Fruit fly (Drosophila melanogaster) whole organism, wandering third instar larva: ENCODE data around the gene CG16904.
A peak's percentile ranks its signal among the peaks of the same experiment; 100 is the strongest.

Experiments
- CG32264 ChIP-seq: fragments of 200-800 bp; sonication (Bioruptor generic); optimal IDR thresholded peaks from 2 replicates; lab custom pipeline; 2016; ENCODE audit warnings: missing biosample characterization, missing genetic modification characterization
- CG9705 ChIP-seq: fragments of 200-800 bp; sonication (Bioruptor generic); optimal IDR thresholded peaks from 2 replicates; lab custom pipeline; 2018; ENCODE audit warnings: missing biosample characterization, mild to moderate bottlenecking, missing genetic modification characterization
- CrebA ChIP-seq: fragments of 200-800 bp; sonication (Bioruptor generic); optimal IDR thresholded peaks from 2 replicates; lab custom pipeline; 2016; ENCODE audit warnings: missing biosample characterization, mild to moderate bottlenecking, missing genetic modification characterization, borderline replicate concordance
- Dfd ChIP-seq: fragments of >200 bp; optimal IDR thresholded peaks from 2 replicates; lab custom pipeline; 2017; ENCODE audit warnings: missing biosample characterization, missing genetic modification characterization
- Dif ChIP-seq: fragments of 200-275, 200-300 bp; sonication (Bioruptor generic); optimal IDR thresholded peaks from 2 replicates; lab custom pipeline; 2018; ENCODE audit warnings: missing biosample characterization, missing genetic modification characterization; ENCODE audit not compliant: partially characterized antibody
- GATAd ChIP-seq: sonication (Bioruptor generic); optimal IDR thresholded peaks from 2 replicates; lab custom pipeline; 2016; ENCODE audit warnings: missing biosample characterization, missing genetic modification characterization
- HLH106 ChIP-seq: fragments of 200-800 bp; optimal IDR thresholded peaks from 3 replicates; lab custom pipeline; 2019; ENCODE audit warnings: missing biosample characterization, mild to moderate bottlenecking, missing genetic modification characterization, moderate library complexity
- Hnf4 ChIP-seq: fragments of 200-800 bp; sonication (Bioruptor generic); optimal IDR thresholded peaks from 2 replicates; lab custom pipeline; 2016; ENCODE audit warnings: missing biosample characterization, mild to moderate bottlenecking, missing genetic modification characterization
- Hr83 ChIP-seq: fragments of 200-300 bp; sonication (Bioruptor generic); optimal IDR thresholded peaks from 2 replicates; lab custom pipeline; 2016; ENCODE audit warnings: missing biosample characterization, mild to moderate bottlenecking, missing genetic modification characterization, moderate library complexity; ENCODE audit not compliant: poor library complexity, severe bottlenecking
- Jra ChIP-seq: sonication (Bioruptor generic); optimal IDR thresholded peaks from 2 replicates; lab custom pipeline; 2016; ENCODE audit warnings: missing biosample characterization, missing genetic modification characterization
- Mio ChIP-seq: sonication (Bioruptor generic); optimal IDR thresholded peaks from 2 replicates; lab custom pipeline; 2016; ENCODE audit warnings: missing biosample characterization, missing genetic modification characterization
- Myc ChIP-seq: fragments of >200 bp; optimal IDR thresholded peaks from 2 replicates; lab custom pipeline; 2017
- OdsH ChIP-seq: fragments of 200-800 bp; sonication (Bioruptor generic); optimal IDR thresholded peaks from 2 replicates; lab custom pipeline; 2016; ENCODE audit warnings: missing biosample characterization, mild to moderate bottlenecking, missing genetic modification characterization
- Rel ChIP-seq, 2 experiments: fragments of 200-800 bp; sonication (Bioruptor generic) in 1 of 2; optimal IDR thresholded peaks; 2 replicates in 1 of 2; 3 replicates in 1 of 2; lab custom pipeline; 2016 to 2019; ENCODE audit warnings: mild to moderate bottlenecking in 2 of 2, missing biosample characterization in 2 of 2, missing genetic modification characterization in 2 of 2, moderate library complexity in 1 of 2
- Sp1 ChIP-seq: fragments of 200-800 bp; sonication (Bioruptor generic); optimal IDR thresholded peaks from 3 replicates; lab custom pipeline; 2019; ENCODE audit warnings: missing biosample characterization, mild to moderate bottlenecking, missing genetic modification characterization, moderate library complexity
- Vsx2 ChIP-seq: fragments of 200-300, 225-300 bp; sonication (Bioruptor generic); optimal IDR thresholded peaks from 2 replicates; lab custom pipeline; 2018; ENCODE audit warnings: missing biosample characterization, missing genetic modification characterization; ENCODE audit not compliant: partially characterized antibody
- br ChIP-seq: fragments of 200-800 bp; sonication (Bioruptor generic); optimal IDR thresholded peaks from 2 replicates; lab custom pipeline; 2016; ENCODE audit warnings: missing biosample characterization, missing genetic modification characterization
- dl ChIP-seq, 2 experiments: fragments of 175-275, 200-275 bp in 1 of 2; fragments of 200-275 bp in 1 of 2; sonication (Bioruptor generic); optimal IDR thresholded peaks; lab custom pipeline; 2018; ENCODE audit warnings: mild to moderate bottlenecking in 2 of 2, missing biosample characterization in 2 of 2, missing genetic modification characterization in 2 of 2, moderate library complexity in 2 of 2; ENCODE audit not compliant: partially characterized antibody in 2 of 2, insufficient read depth in 1 of 2
- dmrt93B ChIP-seq: fragments of 200-800 bp; sonication (Bioruptor generic); optimal IDR thresholded peaks from 2 replicates; lab custom pipeline; 2018; ENCODE audit warnings: missing biosample characterization, mild to moderate bottlenecking, missing genetic modification characterization
- dsf ChIP-seq: sonication (Bioruptor generic); optimal IDR thresholded peaks from 2 replicates; lab custom pipeline; 2016; ENCODE audit warnings: missing biosample characterization, missing genetic modification characterization, borderline replicate concordance
- ey ChIP-seq: fragments of 200-800 bp; sonication (Bioruptor generic); optimal IDR thresholded peaks from 2 replicates; lab custom pipeline; 2016; ENCODE audit warnings: missing biosample characterization, missing genetic modification characterization
- foxo ChIP-seq, 2 experiments: fragments of 200-800 bp; sonication (Bioruptor generic); optimal IDR thresholded peaks; 2 replicates in 1 of 2; 3 replicates in 1 of 2; lab custom pipeline; 2016 to 2017; ENCODE audit warnings: missing biosample characterization in 2 of 2, missing genetic modification characterization in 2 of 2
- fru ChIP-seq: fragments of 200-800 bp; sonication (Bioruptor generic); optimal IDR thresholded peaks from 3 replicates; lab custom pipeline; 2016; ENCODE audit warnings: missing biosample characterization, mild to moderate bottlenecking, missing genetic modification characterization
- jim ChIP-seq: fragments of 175-275, 200-325 bp; sonication (Bioruptor generic); optimal IDR thresholded peaks from 2 replicates; lab custom pipeline; 2016; ENCODE audit warnings: missing biosample characterization, mild to moderate bottlenecking, missing genetic modification characterization
- lola ChIP-seq: fragments of >200 bp; optimal IDR thresholded peaks from 2 replicates; lab custom pipeline; 2017; ENCODE audit warnings: missing biosample characterization, missing genetic modification characterization
- pan ChIP-seq: fragments of >200 bp; optimal IDR thresholded peaks from 2 replicates; lab custom pipeline; 2017
- psq ChIP-seq: fragments of 200-800 bp; sonication (Bioruptor generic); optimal IDR thresholded peaks from 3 replicates; lab custom pipeline; 2017; ENCODE audit warnings: missing biosample characterization, mild to moderate bottlenecking, missing genetic modification characterization, moderate library complexity
- rgr ChIP-seq: fragments of 200-800 bp; sonication (Bioruptor generic); optimal IDR thresholded peaks from 3 replicates; lab custom pipeline; 2016; ENCODE audit warnings: missing biosample characterization, mild to moderate bottlenecking, missing genetic modification characterization
- sage ChIP-seq: fragments of 200-800 bp; sonication (Bioruptor generic); optimal IDR thresholded peaks from 2 replicates; lab custom pipeline; 2016; ENCODE audit warnings: missing biosample characterization, mild to moderate bottlenecking, missing genetic modification characterization
- sv ChIP-seq: fragments of 200-800 bp; sonication (Bioruptor generic); optimal IDR thresholded peaks from 3 replicates; lab custom pipeline; 2016; ENCODE audit warnings: missing biosample characterization, missing genetic modification characterization
- tai ChIP-seq: sonication (Bioruptor generic); optimal IDR thresholded peaks from 2 replicates; lab custom pipeline; 2016; ENCODE audit warnings: missing biosample characterization, missing genetic modification characterization
- usp ChIP-seq: fragments of >200 bp; optimal IDR thresholded peaks from 2 replicates; lab custom pipeline; 2017; ENCODE audit warnings: missing biosample characterization, missing genetic modification characterization
- woc ChIP-seq: sonication (Bioruptor generic); optimal IDR thresholded peaks from 2 replicates; lab custom pipeline; 2016; ENCODE audit warnings: missing biosample characterization, mild to moderate bottlenecking, missing genetic modification characterization

The CG16904 gene

DNA sequence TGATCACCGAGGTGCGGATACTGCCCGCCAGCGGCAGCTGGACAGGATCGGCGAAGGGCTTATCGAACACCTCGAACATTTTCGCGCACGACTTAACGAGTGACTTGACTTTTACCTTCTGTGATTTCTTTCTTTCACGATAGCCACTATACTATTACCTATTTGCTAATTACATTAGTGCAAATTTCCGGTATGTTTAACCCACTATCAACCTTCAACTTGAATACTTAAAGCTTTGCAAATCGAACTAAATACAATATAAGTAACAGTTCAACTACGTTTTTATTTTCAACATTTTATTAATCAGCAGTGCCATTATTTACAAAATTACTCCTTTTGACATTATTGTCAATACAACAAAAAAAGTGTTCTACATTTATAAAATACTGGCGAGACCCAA, at the start of gene CG16904:
Gene CG16904, minus strand, starts transcription at position 101 of the 400 bp plus-strand sequence.
- no peak for TF ChIP-seq Rel (GFP tag; optimal IDR thresholded peaks at IDR 0.05; lab: Kevin White, UChicago)
- no peak for TF ChIP-seq Rel (tag; optimal IDR thresholded peaks at IDR 0.05; lab: Kevin White, UChicago)
- TF ChIP-seq foxo (GFP tag; optimal IDR thresholded peaks at IDR 0.05; lab: Kevin White, UChicago): no peak

DNA sequence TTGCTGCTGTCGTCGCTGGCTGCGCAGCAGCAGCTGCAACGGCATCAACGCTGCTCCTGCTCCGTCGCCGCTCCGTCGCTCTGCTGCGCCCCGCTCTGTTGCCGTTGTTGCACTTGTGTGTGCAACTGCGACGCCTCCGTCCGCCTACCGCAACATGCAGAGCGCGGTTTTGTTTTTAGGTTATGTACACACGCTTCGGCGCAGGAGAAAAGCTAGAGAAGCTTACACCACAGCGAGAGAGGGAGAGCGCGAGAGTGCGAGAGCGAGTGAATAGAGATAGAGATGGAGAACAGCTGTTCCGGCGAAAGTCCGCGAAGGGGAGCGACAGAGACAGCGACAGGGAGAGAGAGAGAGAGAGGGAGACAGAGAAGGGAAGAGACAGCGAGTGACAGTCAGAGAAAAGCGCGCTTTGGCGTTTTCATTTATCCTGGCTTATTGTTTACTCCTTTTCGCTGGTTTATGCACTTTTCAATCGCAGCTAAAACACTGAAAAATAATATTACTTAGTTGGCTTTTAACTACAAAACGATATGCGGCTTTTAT, 49.1 kb upstream of the CG16904 start:
- TF ChIP-seq sv (GFP tag; lab: Kevin White, UChicago) (no peak), Dfd (GFP tag; lab: Kevin White, UChicago) (no peak), Jra (GFP tag; lab: Kevin White, UChicago) (no peak), pan (no peak), Hr83 (GFP tag; lab: Kevin White, UChicago) (no peak), Dif (peak; percentile 13), dsf (no peak)

DNA sequence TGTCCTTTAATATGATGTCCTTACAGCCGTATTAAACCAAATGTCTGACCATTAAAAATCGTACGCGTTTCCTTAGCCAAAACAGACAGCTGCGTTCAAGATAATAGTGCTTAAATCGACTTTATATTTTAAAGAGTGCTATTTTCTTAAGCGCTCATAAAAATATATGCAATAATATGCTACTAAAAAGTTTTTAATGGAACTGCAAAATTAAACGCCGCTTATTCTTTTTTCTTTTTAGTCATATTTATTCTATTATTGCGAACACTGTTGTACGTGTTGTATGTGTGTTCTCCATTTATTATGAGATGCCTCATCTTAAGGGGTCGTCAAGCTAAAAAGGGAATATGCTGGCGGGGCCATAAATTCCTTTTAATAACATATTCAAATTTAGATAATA, 43.8 kb upstream of the CG16904 start:
- no peak for TF ChIP-seq Hr83 (GFP tag; lab: Kevin White, UChicago)
- no peak for TF ChIP-seq sv (GFP tag; lab: Kevin White, UChicago)
- no peak for TF ChIP-seq Hnf4 (GFP tag; lab: Kevin White, UChicago)
- no peak for TF ChIP-seq ey (GFP tag; lab: Kevin White, UChicago)
- no peak for TF ChIP-seq OdsH (GFP tag; lab: Kevin White, UChicago)
- TF ChIP-seq rgr (GFP tag; lab: Kevin White, UChicago): no peak

DNA sequence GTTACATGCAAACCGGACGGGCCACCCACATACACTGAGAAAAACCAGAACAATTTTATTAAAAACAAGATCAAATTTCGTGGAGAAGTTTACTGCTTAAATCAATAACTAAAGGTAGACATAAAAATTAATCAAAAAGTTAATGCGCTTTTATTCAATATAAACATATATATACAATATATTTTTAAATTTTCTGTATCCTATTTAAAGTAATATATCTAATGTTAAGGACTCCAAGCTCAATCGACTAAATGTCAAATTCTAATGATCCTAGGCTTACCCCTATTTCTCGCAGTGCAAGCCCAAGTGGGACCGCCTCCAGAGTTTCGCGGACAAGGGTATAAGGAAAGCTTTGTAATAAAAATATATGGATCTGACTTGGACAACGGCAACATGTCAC, 41.0 kb upstream of the CG16904 start:
- TF ChIP-seq Hnf4 (GFP tag; lab: Kevin White, UChicago) (no peak), ey (GFP tag; lab: Kevin White, UChicago) (no peak), Mio (GFP tag; lab: Kevin White, UChicago) (no peak), lola (GFP tag; lab: Kevin White, UChicago) (no peak), dmrt93B (GFP tag; lab: Kevin White, UChicago) (no peak), GATAd (GFP tag; lab: Kevin White, UChicago) (no peak), psq (GFP tag; lab: Kevin White, UChicago) (no peak), dl (GFP tag; optimal IDR thresholded peaks at IDR 0.05; lab: Kevin White, UChicago; ENCODE audit: insufficient read depth in 1 of 2, partially characterized antibody in 2 of 2) (no peak), CG9705 (GFP tag; lab: Kevin White, UChicago) (no peak), woc (GFP tag; lab: Kevin White, UChicago) (no peak), tai (no peak), fru (GFP tag; lab: Kevin White, UChicago) (no peak), CrebA (GFP tag; lab: Kevin White, UChicago) (no peak), Vsx2 (no peak), Rel (GFP tag; optimal IDR thresholded peaks at IDR 0.05; lab: Kevin White, UChicago) (no peak), Rel (tag; optimal IDR thresholded peaks at IDR 0.05; lab: Kevin White, UChicago) (no peak), rgr (GFP tag; lab: Kevin White, UChicago) (no peak)

DNA sequence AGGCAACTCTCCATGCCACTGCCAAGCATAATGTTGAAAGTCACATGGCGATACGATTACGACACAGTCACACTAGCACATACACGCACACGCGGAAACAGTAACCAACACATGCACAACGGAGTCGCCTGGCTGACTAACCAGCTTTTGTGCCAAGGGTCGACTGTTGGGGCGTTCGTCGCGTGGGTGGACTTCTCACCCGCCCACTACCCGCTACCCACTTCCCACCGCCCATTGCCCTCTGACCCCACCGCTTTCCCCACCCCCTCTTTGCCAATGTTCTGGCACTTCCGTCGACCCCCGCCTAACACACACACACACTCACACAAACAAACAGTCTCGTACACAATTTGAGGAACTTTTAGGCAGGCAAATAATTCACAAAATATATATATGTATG, 34.9 kb upstream of the CG16904 start:
- no peak for TF ChIP-seq HLH106 (tag; lab: Kevin White, UChicago)
- no peak for TF ChIP-seq jim
- TF ChIP-seq psq (GFP tag; lab: Kevin White, UChicago): no peak
- TF ChIP-seq Myc (lab: Kevin White, UChicago): no peak
- TF ChIP-seq Mio (GFP tag; lab: Kevin White, UChicago): no peak
- no peak for TF ChIP-seq Hr83 (GFP tag; lab: Kevin White, UChicago)
- no peak for TF ChIP-seq br (GFP tag; lab: Kevin White, UChicago)

DNA sequence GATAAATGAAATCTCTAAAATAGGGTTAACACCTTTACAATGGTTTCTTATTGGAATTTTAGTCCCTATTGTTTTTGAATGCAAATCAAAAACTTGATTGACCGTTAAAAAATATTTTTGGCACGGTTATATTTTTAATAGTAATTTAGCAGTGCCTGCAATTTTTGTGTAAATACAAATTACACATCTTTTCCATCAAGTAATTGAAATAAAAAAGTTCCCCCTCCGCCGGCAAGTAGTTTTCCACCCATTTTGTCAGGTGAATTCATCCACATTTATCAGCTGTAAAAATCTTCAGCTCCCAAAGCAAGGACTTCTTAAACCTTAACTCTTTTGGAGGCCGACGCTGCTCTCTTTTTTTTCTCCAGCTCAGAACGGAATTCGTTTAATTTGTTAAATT, 6.9 kb upstream of the CG16904 start, which contains the start of gene CG34302:
Gene CG34302, minus strand, starts transcription at position 101 of the 400 bp plus-strand sequence.
- TF ChIP-seq dmrt93B (GFP tag; lab: Kevin White, UChicago) (no peak), ey (GFP tag; lab: Kevin White, UChicago) (no peak), usp (no peak), sage (GFP tag; lab: Kevin White, UChicago) (no peak), Mio (GFP tag; lab: Kevin White, UChicago) (no peak), Myc (lab: Kevin White, UChicago) (no peak), foxo (GFP tag; optimal IDR thresholded peaks at IDR 0.05; lab: Kevin White, UChicago) (no peak), CG9705 (GFP tag; lab: Kevin White, UChicago) (no peak), CG32264 (GFP tag; lab: Kevin White, UChicago) (no peak), Sp1 (GFP tag; lab: Kevin White, UChicago) (no peak), Hr83 (GFP tag; lab: Kevin White, UChicago) (no peak), woc (GFP tag; lab: Kevin White, UChicago) (no peak), rgr (GFP tag; lab: Kevin White, UChicago) (no peak), Rel (GFP tag; optimal IDR thresholded peaks at IDR 0.05; lab: Kevin White, UChicago) (no peak), Rel (tag; optimal IDR thresholded peaks at IDR 0.05; lab: Kevin White, UChicago) (no peak), Dfd (GFP tag; lab: Kevin White, UChicago) (no peak)
